Worm (Caenorhabditis elegans): ENCODE data around the gene gap-2.

gap-2 gene

ce11 chrX:9551112-9551511 is 78.8 kb downstream of the gap-2 start (continued):
- TF ChIP-seq gei-17 (GFP tag; optimal IDR thresholded peaks at IDR 0.05) (no peak), ztf-6 (GFP tag; IDR thresholded peaks at IDR 0.05) (no peak), attf-5 (GFP tag; optimal IDR thresholded peaks at IDR 0.05) (peak; percentile 60), lsy-27 (tag; optimal IDR thresholded peaks at IDR 0.05; ENCODE audit: borderline replicate concordance, insufficient read depth) (no peak), pbrm-1 (GFP tag; IDR thresholded peaks at IDR 0.05) (0 out of 2 replicates have a peak, but pooled peaks have one; percentile 40), rec-8 (tag; optimal IDR thresholded peaks at IDR 0.05) (no peak), ztf-28 (GFP tag; IDR thresholded peaks at IDR 0.05) (no peak), egl-44 (GFP tag; IDR thresholded peaks at IDR 0.05) (no peak), T07F8.4 (tag; optimal IDR thresholded peaks at IDR 0.05) (no peak), F22D6.2 (tag; optimal IDR thresholded peaks at IDR 0.05) (no peak), ceh-79 (tag; optimal IDR thresholded peaks at IDR 0.05) (no peak), F57A8.1 (GFP tag; optimal IDR thresholded peaks at IDR 0.05) (no peak), nhr-80 (tag; optimal IDR thresholded peaks at IDR 0.05) (peak; percentile 88), ZK185.1 (tag; optimal IDR thresholded peaks at IDR 0.05; ENCODE audit: poor library complexity, severe bottlenecking) (no peak), die-1 (tag; optimal IDR thresholded peaks at IDR 0.05) (no peak), ztf-18 (tag; optimal IDR thresholded peaks at IDR 0.05) (no peak), tbp1 (GFP tag; optimal IDR thresholded peaks at IDR 0.05) (peak; percentile 22), nhr-90 (tag; optimal IDR thresholded peaks at IDR 0.05) (peak; percentile 24), Y95B8A.8 (GFP tag; IDR thresholded peaks at IDR 0.05) (no peak), nhr-120 (GFP tag; IDR thresholded peaks at IDR 0.05) (no peak), lir-1 (GFP tag; conservative IDR thresholded peaks at IDR 0.05) (0 out of 2 replicates have a peak, but pooled peaks have one; percentile 18), F49E8.2 (tag; optimal IDR thresholded peaks at IDR 0.05; ENCODE audit: insufficient read depth) (no peak), mxl-1 (tag; optimal IDR thresholded peaks at IDR 0.05) (no peak), madf-8 (GFP tag; conservative IDR thresholded peaks at IDR 0.05) (no peak), lin-26 (GFP tag; IDR thresholded peaks at IDR 0.05) (0 out of 2 replicates have a peak, but pooled peaks have one; percentile 48), efl-1 (GFP tag; optimal IDR thresholded peaks at IDR 0.05) (no peak), hlh-26 (GFP tag; conservative IDR thresholded peaks at IDR 0.05) (no peak), Y56A3A.18 (GFP tag; IDR thresholded peaks at IDR 0.05) (no peak), atf-7 (tag; optimal IDR thresholded peaks at IDR 0.05) (peak; percentile 56), ztf-25 (GFP tag; IDR thresholded peaks at IDR 0.05) (no peak), bed-2 (GFP tag; IDR thresholded peaks at IDR 0.05) (no peak), nfya-1 (tag; optimal IDR thresholded peaks at IDR 0.05; ENCODE audit: borderline replicate concordance, insufficient read depth) (no peak), mel-28 (tag; optimal IDR thresholded peaks at IDR 0.05; ENCODE audit: borderline replicate concordance) (no peak), ztf-22 (GFP tag; optimal IDR thresholded peaks at IDR 0.05) (no peak), B0035.1 (tag; optimal IDR thresholded peaks at IDR 0.05) (no peak), B0019.2 (GFP tag; conservative IDR thresholded peaks at IDR 0.05) (no peak), ama-1 (optimal IDR thresholded peaks at IDR 0.05) (no peak), ama-1 (GFP tag; optimal IDR thresholded peaks at IDR 0.05) (no peak), ceh-58 (GFP tag; IDR thresholded peaks at IDR 0.05) (no peak), K12H6.12 (tag; optimal IDR thresholded peaks at IDR 0.05) (peak; percentile 67), cebp-1 (GFP tag; IDR thresholded peaks at IDR 0.05) (0 out of 2 replicates have a peak, but pooled peaks have one; percentile 12), cebp-1 (tag; optimal IDR thresholded peaks at IDR 0.05) (peak; percentile 66), ceh-40 (GFP tag; IDR thresholded peaks at IDR 0.05) (no peak), F37B4.10 (GFP tag; IDR thresholded peaks at IDR 0.05) (no peak), nhr-27 (tag; optimal IDR thresholded peaks at IDR 0.05) (peak; percentile 28), K11D2.4 (GFP tag; IDR thresholded peaks at IDR 0.05) (peak; percentile 52; the same call in 1 of the 2 replicates), F10E7.11 (tag; optimal IDR thresholded peaks at IDR 0.05) (no peak), egl-18 (GFP tag; IDR thresholded peaks at IDR 0.05) (no peak), Y79H2A.3 (GFP tag; conservative IDR thresholded peaks at IDR 0.05) (no peak)
